Worm (Caenorhabditis elegans) whole organism, L4 larva: ENCODE measurements around the gene T01G5.6.

Experiments used
- D1046.2 ChIP-seq: fragments of 200-800 bp; sonication (Bioruptor generic); IDR thresholded peaks from 2 replicates; pipeline ENCODE4 v1.3.6; 2022; ENCODE audit warnings: missing genetic modification characterization, missing compliant biosample characterization
- F10B5.3 ChIP-seq: sonication (generic microtip); optimal IDR thresholded peaks from 2 replicates; lab custom pipeline; 2016; ENCODE audit warnings: mild to moderate bottlenecking, missing genetic modification characterization, missing compliant biosample characterization
- F49E8.2 ChIP-seq: sonication (generic microtip); optimal IDR thresholded peaks from 2 replicates; lab custom pipeline; 2016; ENCODE audit warnings: missing compliant biosample characterization, mild to moderate bottlenecking, missing genetic modification characterization, borderline replicate concordance
- T26A8.4 ChIP-seq: fragments of 200-800 bp; sonication (Bioruptor generic); IDR thresholded peaks from 2 replicates; pipeline ENCODE4 v1.3.6; 2022; ENCODE audit warnings: missing genetic modification characterization, missing compliant biosample characterization
- ZK337.2 ChIP-seq: fragments of 200-800 bp; sonication (Bioruptor generic); IDR thresholded peaks from 2 replicates; pipeline ENCODE4 v1.3.6; 2022; ENCODE audit warnings: missing genetic modification reagents, missing genetic modification characterization, missing compliant biosample characterization
- aha-1 ChIP-seq: fragments of 150-350 bp; peaks from one replicate; lab custom pipeline; 2014; ENCODE audit warnings: missing biosample characterization, missing genetic modification characterization
- ama-1 ChIP-seq: fragments of 150-350 bp; optimal IDR thresholded peaks from 2 replicates; lab custom pipeline; 2014; ENCODE audit warnings: inconsistent platforms, mixed read lengths
- ceh-28 ChIP-seq: fragments of 150-350 bp; optimal IDR thresholded peaks from 2 replicates; lab custom pipeline; 2014; ENCODE audit warnings: missing biosample characterization, missing genetic modification reagents, missing genetic modification characterization
- ceh-44 ChIP-seq: fragments of 200-800 bp; sonication (Bioruptor generic); IDR thresholded peaks from 2 replicates; pipeline ENCODE4 v1.3.6; 2022; ENCODE audit warnings: missing genetic modification reagents, missing genetic modification characterization, missing compliant biosample characterization
- daf-12 ChIP-seq: fragments of 150-350 bp; optimal IDR thresholded peaks from 2 replicates; lab custom pipeline; 2014; ENCODE audit warnings: missing biosample characterization, missing genetic modification reagents, missing genetic modification characterization
- daf-19 ChIP-seq: fragments of 200-800 bp; sonication (Bioruptor generic); conservative IDR thresholded peaks from 2 replicates; pipeline ENCODE4 v1.3.6; 2022; ENCODE audit warnings: missing genetic modification characterization, missing compliant biosample characterization
- daf-8 ChIP-seq: fragments of 200-800 bp; sonication (Bioruptor generic); IDR thresholded peaks from 2 replicates; pipeline ENCODE4 v1.3.6; 2022; ENCODE audit warnings: missing genetic modification characterization, missing compliant biosample characterization
- dmd-8 ChIP-seq: fragments of 200-800 bp; sonication (Bioruptor generic); IDR thresholded peaks from 2 replicates; pipeline ENCODE4 v1.3.6; 2022; ENCODE audit warnings: missing genetic modification characterization, missing compliant biosample characterization
- dmd-9 ChIP-seq: fragments of 200-800 bp; sonication (Bioruptor generic); IDR thresholded peaks from 2 replicates; pipeline ENCODE4 v1.3.6; 2022; ENCODE audit warnings: missing genetic modification reagents, missing genetic modification characterization, missing compliant biosample characterization
- duxl-1 ChIP-seq: sonication (generic microtip); optimal IDR thresholded peaks from 2 replicates; lab custom pipeline; 2016; ENCODE audit warnings: mild to moderate bottlenecking, missing genetic modification characterization, moderate library complexity, missing compliant biosample characterization; ENCODE audit not compliant: poor library complexity
- dve-1 ChIP-seq: sonication (generic microtip); optimal IDR thresholded peaks from 2 replicates; lab custom pipeline; 2017; ENCODE audit warnings: antibody characterized with exemption, mild to moderate bottlenecking, missing genetic modification characterization, missing compliant biosample characterization; ENCODE audit not compliant: insufficient read depth
- egl-27 ChIP-seq: sonication (generic microtip); optimal IDR thresholded peaks from 3 replicates; lab custom pipeline; 2017; ENCODE audit warnings: missing biosample characterization, missing genetic modification reagents, missing genetic modification characterization
- egl-43 ChIP-seq: fragments of 200-800 bp; sonication (Bioruptor generic); IDR thresholded peaks from 2 replicates; pipeline ENCODE4 v1.3.6; 2022; ENCODE audit warnings: missing genetic modification reagents, missing genetic modification characterization, missing compliant biosample characterization
- fkh-10 ChIP-seq: fragments of 150-350 bp; optimal IDR thresholded peaks from 2 replicates; lab custom pipeline; 2014; ENCODE audit warnings: missing biosample characterization, missing genetic modification reagents, missing genetic modification characterization
- gei-8 ChIP-seq: fragments of 200-800 bp; sonication (Bioruptor generic); optimal IDR thresholded peaks from 2 replicates; lab custom pipeline; 2018; ENCODE audit warnings: mild to moderate bottlenecking, missing genetic modification characterization, missing compliant biosample characterization
- hmg-1.1 ChIP-seq: fragments of 200-800 bp; sonication (Bioruptor generic); IDR thresholded peaks from 2 replicates; pipeline ENCODE4 v1.3.6; 2022; ENCODE audit warnings: missing genetic modification reagents, missing genetic modification characterization, missing compliant biosample characterization
- lin-1 ChIP-seq: fragments of 200-800 bp; sonication (Bioruptor generic); IDR thresholded peaks from 2 replicates; pipeline ENCODE4 v1.3.6; 2022; ENCODE audit warnings: missing genetic modification reagents, missing genetic modification characterization, missing compliant biosample characterization
- lin-15B ChIP-seq: fragments of 150-350 bp; sonication (generic microtip); optimal IDR thresholded peaks from 3 replicates; lab custom pipeline; 2014; ENCODE audit warnings: missing biosample characterization, missing genetic modification characterization
- lin-29 ChIP-seq: fragments of 200-800 bp; sonication (Bioruptor generic); IDR thresholded peaks from 2 replicates; pipeline ENCODE4 v1.3.6; 2022; ENCODE audit warnings: missing genetic modification reagents, missing genetic modification characterization, missing compliant biosample characterization
- lin-39 ChIP-seq: fragments of 150-350 bp; optimal IDR thresholded peaks from 2 replicates; lab custom pipeline; 2014; ENCODE audit warnings: missing biosample characterization, missing genetic modification reagents, missing genetic modification characterization
- lir-3 ChIP-seq: sonication (generic microtip); optimal IDR thresholded peaks from 2 replicates; lab custom pipeline; 2016; ENCODE audit warnings: mild to moderate bottlenecking, missing genetic modification characterization, missing compliant biosample characterization
- lsy-2 ChIP-seq, 2 experiments: fragments of 150-350 bp in 1 of 2; sonication (generic microtip) in 1 of 2; optimal IDR thresholded peaks; 2 replicates each; lab custom pipeline; 2014 to 2017; ENCODE audit warnings: missing biosample characterization in 2 of 2, missing genetic modification characterization in 2 of 2
- mdt-29 ChIP-seq: fragments of 200-800 bp; sonication (Bioruptor generic); IDR thresholded peaks from 2 replicates; pipeline ENCODE4 v1.3.6; 2022; ENCODE audit warnings: missing genetic modification reagents, missing genetic modification characterization, missing compliant biosample characterization
- mep-1 ChIP-seq: fragments of 150-350 bp; sonication (generic microtip); optimal IDR thresholded peaks from 3 replicates; lab custom pipeline; 2014; ENCODE audit warnings: missing biosample characterization, missing genetic modification characterization
- mes-2 ChIP-seq: sonication (generic microtip); optimal IDR thresholded peaks from 2 replicates; lab custom pipeline; 2016; ENCODE audit warnings: missing genotype, mild to moderate bottlenecking, missing genetic modification characterization, missing compliant biosample characterization; ENCODE audit not compliant: poor library complexity, severe bottlenecking
- nhr-237 ChIP-seq: sonication (generic microtip); optimal IDR thresholded peaks from 2 replicates; lab custom pipeline; 2017; ENCODE audit warnings: missing biosample characterization, missing genetic modification characterization
- nhr-28 ChIP-seq: fragments of 150-350 bp; optimal IDR thresholded peaks from 2 replicates; lab custom pipeline; 2014; ENCODE audit warnings: missing biosample characterization, missing genetic modification characterization
- nhr-48 ChIP-seq: sonication (generic microtip); optimal IDR thresholded peaks from 2 replicates; lab custom pipeline; 2016; ENCODE audit warnings: mild to moderate bottlenecking, missing genetic modification characterization, missing compliant biosample characterization
- nhr-77 ChIP-seq: fragments of 150-350 bp; optimal IDR thresholded peaks from 2 replicates; lab custom pipeline; 2014; ENCODE audit warnings: missing biosample characterization, missing genetic modification characterization
- php-3 ChIP-seq: fragments of 200-800 bp; sonication (Bioruptor generic); IDR thresholded peaks from 2 replicates; pipeline ENCODE4 v1.3.6; 2022; ENCODE audit warnings: missing genetic modification reagents, missing genetic modification characterization, missing compliant biosample characterization
- rbr-2 ChIP-seq: sonication (generic microtip); optimal IDR thresholded peaks from 2 replicates; lab custom pipeline; 2016; ENCODE audit warnings: missing genotype, missing genetic modification characterization, missing compliant biosample characterization
- sdz-12 ChIP-seq: fragments of 200-800 bp; sonication (Bioruptor generic); optimal IDR thresholded peaks from 2 replicates; lab custom pipeline; 2018; ENCODE audit warnings: mild to moderate bottlenecking, missing genetic modification characterization, missing compliant biosample characterization
- skn-1 ChIP-seq: fragments of 150-350 bp; optimal IDR thresholded peaks from 2 replicates; lab custom pipeline; 2014; ENCODE audit warnings: missing biosample characterization, missing genetic modification characterization
- snpc-4 ChIP-seq: fragments of 150-350 bp; optimal IDR thresholded peaks from 2 replicates; lab custom pipeline; 2014; ENCODE audit warnings: missing biosample characterization, missing genetic modification characterization
- tag-97 ChIP-seq: fragments of 200-800 bp; sonication (Bioruptor generic); IDR thresholded peaks from 2 replicates; pipeline ENCODE4 v1.3.6; 2022; ENCODE audit warnings: missing genetic modification characterization, missing compliant biosample characterization
- unc-39 ChIP-seq: sonication (generic microtip); optimal IDR thresholded peaks from 2 replicates; lab custom pipeline; 2017; ENCODE audit warnings: missing biosample characterization, missing genetic modification characterization
- unc-62 ChIP-seq, 3 experiments: fragments of 150-350 bp in 1 of 3; sonication (generic microtip); optimal IDR thresholded peaks in 2 of 3; peaks in 1 of 3; 1 replicate in 1 of 3; 2 replicates in 2 of 3; lab custom pipeline; 2014 to 2017; ENCODE audit warnings: missing biosample characterization in 3 of 3, missing genetic modification characterization in 3 of 3, missing genetic modification reagents in 3 of 3, missing genotype in 1 of 3
- vab-7 ChIP-seq: fragments of 200-800 bp; sonication (Bioruptor generic); IDR thresholded peaks from 2 replicates; pipeline ENCODE4 v1.3.6; 2022; ENCODE audit warnings: missing genetic modification reagents, missing genetic modification characterization, missing compliant biosample characterization
- zag-1 ChIP-seq: fragments of 150-350 bp; optimal IDR thresholded peaks from 2 replicates; lab custom pipeline; 2014; ENCODE audit warnings: missing biosample characterization, missing genetic modification characterization
- zip-2 ChIP-seq: fragments of 150-350 bp; optimal IDR thresholded peaks from 2 replicates; lab custom pipeline; 2014; ENCODE audit warnings: missing biosample characterization, missing genetic modification characterization
- ztf-11 ChIP-seq: fragments of 150-350 bp; optimal IDR thresholded peaks from 2 replicates; lab custom pipeline; 2014; ENCODE audit warnings: missing biosample characterization, missing genetic modification characterization
- ztf-7 ChIP-seq: fragments of 150-350 bp; optimal IDR thresholded peaks from 2 replicates; lab custom pipeline; 2014; ENCODE audit warnings: missing biosample characterization, missing genetic modification characterization

Gene T01G5.6

ce11 chrV:15074907-15075306 is 39.0 kb downstream of the T01G5.6 start:
- TF ChIP-seq D1046.2 (GFP tag; lab: Robert Waterston, UW) (no peak), hmg-1.1 (peak; percentile 65), rbr-2 (peak; percentile 43), ceh-28 (tag; lab: Kevin White, UChicago) (peak; percentile 35), aha-1 (tag; lab: Kevin White, UChicago) (peak; percentile 80), mes-2 (tag; lab: Kevin White, UChicago) (peak; percentile 10), nhr-48 (tag; lab: Kevin White, UChicago) (no peak), unc-62 (GFP tag; optimal IDR thresholded peaks at IDR 0.05 in 1 of 2; lab: Kevin White, UChicago) (peak in 1 of 2 experiments; percentile 25), unc-62 (tag; optimal IDR thresholded peaks at IDR 0.05; lab: Kevin White, UChicago) (no peak), fkh-10 (GFP tag; lab: Kevin White, UChicago) (peak; percentile 82), lsy-2 (tag; optimal IDR thresholded peaks at IDR 0.05; lab: Kevin White, UChicago) (peak in 1 of 2 experiments; percentile 32)

DNA sequence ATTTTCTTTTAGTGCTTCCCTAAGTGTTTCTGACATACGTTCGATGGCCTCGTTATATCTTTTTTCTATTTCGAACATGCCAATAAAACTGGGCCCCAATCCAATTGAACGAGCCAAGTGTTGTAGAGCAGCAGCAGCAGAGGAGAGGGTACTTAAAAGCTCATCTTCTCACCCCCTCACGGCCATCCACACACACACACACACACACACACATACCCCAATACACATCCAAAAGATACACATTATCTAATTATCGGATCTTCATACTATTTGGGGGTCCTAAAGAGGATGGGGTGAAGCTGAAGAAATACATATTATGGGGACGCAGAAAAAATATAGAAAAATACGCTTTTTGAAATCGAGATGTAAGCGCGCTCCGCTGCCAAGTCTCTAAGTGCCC is 41.2 kb downstream of the T01G5.6 start:
- TF ChIP-seq lir-3 (tag; lab: Kevin White, UChicago), result no peak
- TF ChIP-seq aha-1 (tag; lab: Kevin White, UChicago), result peak; percentile 71

DNA sequence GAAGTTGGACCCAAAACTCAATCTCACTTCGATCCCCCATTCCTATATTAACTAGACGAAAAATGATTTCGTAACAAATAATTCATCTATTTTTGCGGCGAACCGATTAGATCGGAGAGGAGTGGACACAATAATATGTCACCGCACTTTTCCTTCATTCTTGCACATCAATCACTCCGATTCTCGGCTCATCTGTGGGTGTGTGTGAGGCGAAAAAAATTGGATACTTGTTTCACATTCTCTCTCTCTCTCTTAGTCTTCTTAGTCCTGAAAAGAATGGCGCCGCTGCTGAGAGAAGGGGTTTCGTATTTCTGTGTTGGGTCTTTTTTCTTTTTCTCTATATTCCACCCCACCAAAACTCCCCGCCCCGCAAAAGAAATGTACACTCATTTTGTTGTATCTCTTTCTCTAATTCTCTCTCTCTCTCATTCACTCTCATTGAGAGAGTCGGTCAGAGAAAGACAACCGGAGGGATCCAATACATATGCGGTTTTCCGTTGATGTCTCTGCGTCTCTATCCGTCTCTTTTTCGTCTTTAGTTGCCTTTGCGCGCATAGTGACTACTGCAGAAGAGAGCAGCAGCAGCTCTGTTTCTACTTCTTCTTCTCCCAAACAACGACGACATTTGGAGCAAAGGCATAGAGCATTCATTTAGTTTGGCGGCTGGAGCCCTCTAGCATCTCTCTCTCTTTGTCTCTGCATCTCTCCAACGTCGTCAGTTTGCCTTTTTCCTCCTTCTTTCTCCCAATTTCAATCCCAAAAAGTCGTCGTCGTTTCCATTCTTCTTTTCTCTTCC is 42.7 kb downstream of the T01G5.6 start, which contains the start of gene unc-76:
TSS of gene unc-76 (plus strand) at position 746 of the 796 bp plus-strand sequence.
- TF ChIP-seq ZK337.2 (GFP tag; lab: Robert Waterston, UW) (no peak), gei-8 (GFP tag; lab: Kevin White, UChicago) (no peak), vab-7 (GFP tag; lab: Robert Waterston, UW) (no peak), mep-1 (tag; lab: Kevin White, UChicago) (peak; percentile 90), lin-1 (no peak), egl-43 (GFP tag; lab: Robert Waterston, UW) (peak; percentile 38; the same call in 1 of the 2 replicates), F49E8.2 (tag; lab: Kevin White, UChicago) (no peak), snpc-4 (tag; lab: Kevin White, UChicago) (no peak), lin-29 (no peak), zag-1 (peak; percentile 56), duxl-1 (tag; lab: Kevin White, UChicago) (no peak), T26A8.4 (GFP tag; lab: Robert Waterston, UW) (peak; percentile 41; the same call in 1 of the 2 replicates), ztf-7 (tag; lab: Kevin White, UChicago) (no peak), D1046.2 (GFP tag; lab: Robert Waterston, UW) (no peak), lin-39 (tag; lab: Kevin White, UChicago) (peak; percentile 80), F10B5.3 (no peak), egl-27 (no peak), zip-2 (tag; lab: Kevin White, UChicago) (no peak), hmg-1.1 (peak; percentile 74), mdt-29 (GFP tag; lab: Robert Waterston, UW) (no peak), nhr-77 (tag; lab: Kevin White, UChicago) (no peak), tag-97 (GFP tag; lab: Robert Waterston, UW) (no peak), dmd-8 (GFP tag; lab: Robert Waterston, UW) (no peak), php-3 (GFP tag; lab: Robert Waterston, UW) (no peak), ceh-28 (tag; lab: Kevin White, UChicago) (no peak), unc-39 (tag; lab: Kevin White, UChicago) (no peak), daf-12 (tag; lab: Kevin White, UChicago) (no peak), skn-1 (tag; lab: Kevin White, UChicago) (no peak), sdz-12 (GFP tag; lab: Kevin White, UChicago) (no peak), ama-1 (lab: Kevin White, UChicago) (no peak), nhr-237 (tag; lab: Kevin White, UChicago) (no peak), lin-15B (tag; lab: Kevin White, UChicago) (no peak), ztf-11 (no peak), nhr-28 (tag; lab: Kevin White, UChicago) (peak; percentile 55), daf-19 (no peak), dve-1 (tag; lab: Kevin White, UChicago) (peak; percentile 72), ceh-44 (GFP tag; lab: Robert Waterston, UW) (no peak), daf-8 (GFP tag; lab: Robert Waterston, UW) (no peak), dmd-9 (GFP tag; lab: Robert Waterston, UW) (no peak)
